Worm (Caenorhabditis elegans) whole organism, late embryonic: ENCODE measurements around the gene gtbp-1.

Experiments
- nfya-1 ChIP-seq: sonication (generic microtip); optimal IDR thresholded peaks from 2 replicates; lab custom pipeline; 2017; ENCODE audit warnings: missing genetic modification characterization, mild to moderate bottlenecking, missing compliant biosample characterization, antibody characterized with exemption, moderate library complexity
- pha-4 ChIP-seq: fragments of 150-350 bp; optimal IDR thresholded peaks from 2 replicates; lab custom pipeline; 2018; ENCODE audit warnings: missing biosample characterization, missing genetic modification reagents, missing genetic modification characterization

DNA sequence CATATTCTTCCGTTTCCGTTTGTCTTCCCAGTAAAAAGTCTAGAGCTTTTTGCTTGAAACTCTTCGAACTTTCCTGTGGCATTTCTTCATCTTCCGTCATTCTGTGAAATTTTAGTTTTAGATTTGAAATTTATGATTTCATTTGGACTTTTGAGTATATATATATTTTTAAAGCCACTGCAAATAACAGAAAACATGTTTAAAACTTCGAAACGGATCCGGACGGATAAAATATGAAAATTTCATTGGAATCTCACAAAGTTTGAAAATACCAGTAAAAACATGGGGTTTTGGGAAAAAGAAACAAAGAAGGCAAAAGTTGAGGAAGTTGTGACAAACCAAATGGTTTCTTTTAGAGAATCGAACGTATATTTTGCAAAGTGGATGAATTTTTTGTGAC, 20.2 kb upstream of the gtbp-1 start, which contains the start of gene pigs-1:
- TF ChIP-seq nfya-1 (tag; lab: Kevin White, UChicago) (no peak), pha-4 (tag; lab: Kevin White, UChicago) (no peak)
